Fruit fly (Drosophila melanogaster): ENCODE measurements around the gene CG17803.

DNA sequence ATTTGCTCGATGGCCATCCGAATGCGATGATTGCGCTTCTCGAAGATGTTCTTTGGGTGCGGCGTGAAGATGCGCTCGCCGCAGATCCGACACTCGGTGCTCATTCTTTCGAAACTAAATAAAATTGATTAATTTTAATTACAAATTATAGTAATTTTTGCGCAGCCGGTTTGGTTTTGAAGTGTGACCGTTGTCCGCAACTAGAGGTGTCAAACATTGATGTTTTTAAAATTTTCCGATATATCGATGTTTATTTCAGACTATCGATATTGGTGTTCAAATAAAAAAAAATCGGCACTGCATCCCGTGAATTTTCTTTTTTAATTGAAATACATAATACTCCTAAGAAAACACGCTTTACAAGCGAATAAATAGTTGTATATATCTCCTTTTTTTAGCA lies 7.7 kb upstream of the CG17803 start, which contains the start of gene Odj:
- TF ChIP-seq h (GFP tag; optimal IDR thresholded peaks at IDR 0.05) (no peak), Myc (optimal IDR thresholded peaks at IDR 0.05) (no peak), Vsx2 (GFP tag; optimal IDR thresholded peaks at IDR 0.05; ENCODE audit: partially characterized antibody) (no peak), psq (GFP tag; optimal IDR thresholded peaks at IDR 0.05) (no peak), CrebA (GFP tag; optimal IDR thresholded peaks at IDR 0.05; ENCODE audit: borderline replicate concordance) (no peak), tai (GFP tag; optimal IDR thresholded peaks at IDR 0.05) (no peak), woc (GFP tag; optimal IDR thresholded peaks at IDR 0.05) (no peak)

Data from whole organism, wandering third instar larva.